Worm (Caenorhabditis elegans): ENCODE measurements around the gene fbxb-49.

DNA sequence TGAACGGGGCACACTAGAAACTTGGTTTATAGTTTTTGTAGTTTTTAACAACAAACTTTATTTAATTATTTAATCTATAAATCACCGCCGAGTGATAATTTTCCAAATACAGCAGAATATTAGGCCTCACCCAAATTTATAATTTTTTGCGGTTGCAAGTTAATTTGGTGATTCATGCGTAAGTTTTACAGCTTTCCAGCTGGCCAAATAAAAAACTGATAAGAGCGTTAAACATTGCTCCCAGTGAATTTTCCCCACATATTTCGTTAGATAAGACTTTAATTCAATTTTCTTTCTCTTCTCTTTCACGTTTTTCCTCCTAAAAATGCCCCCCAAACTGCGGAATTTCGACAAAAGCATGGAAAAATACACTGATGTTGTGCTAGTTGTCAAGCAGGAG is 33.2 kb downstream of the fbxb-49 start, which contains the start of gene bath-47:
- TF ChIP-seq med-1 (GFP tag; optimal IDR thresholded peaks at IDR 0.05; ENCODE audit: insufficient read depth) (no peak), ztf-23 (GFP tag; IDR thresholded peaks at IDR 0.05) (no peak), klf-2 (GFP tag; conservative IDR thresholded peaks at IDR 0.05) (no peak)

Data from whole organism, midembryonic.